Worm (Caenorhabditis elegans): Measurements from ENCODE around the gene henn-1.

The henn-1 gene

DNA sequence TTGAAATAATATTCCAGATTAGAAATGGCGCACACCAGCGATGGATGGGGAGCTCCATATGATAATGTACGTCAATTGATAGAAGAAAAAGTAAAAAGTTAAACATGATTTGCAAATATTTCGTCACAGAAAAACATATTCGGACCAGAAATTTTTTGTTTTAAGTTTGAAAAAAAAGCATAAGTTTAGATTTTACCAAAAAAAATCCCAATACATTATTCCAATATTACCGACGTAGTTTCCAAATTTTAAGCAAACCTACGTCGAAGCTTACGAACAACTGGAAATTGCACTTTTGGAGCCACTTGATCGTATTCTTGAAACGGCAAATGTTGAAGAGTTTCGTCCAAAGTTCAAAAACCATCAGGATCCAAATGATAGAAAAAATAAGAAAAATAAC, at the start of gene henn-1:
henn-1 (plus strand) TSS at position 18 of the 400 bp plus-strand sequence.
- TF ChIP-seq dao-5 (tag; optimal IDR thresholded peaks at IDR 0.05) = no peak
- TF ChIP-seq W03F9.2 (tag; optimal IDR thresholded peaks at IDR 0.05) = no peak
- no peak for TF ChIP-seq him-1 (tag; optimal IDR thresholded peaks at IDR 0.05)

DNA sequence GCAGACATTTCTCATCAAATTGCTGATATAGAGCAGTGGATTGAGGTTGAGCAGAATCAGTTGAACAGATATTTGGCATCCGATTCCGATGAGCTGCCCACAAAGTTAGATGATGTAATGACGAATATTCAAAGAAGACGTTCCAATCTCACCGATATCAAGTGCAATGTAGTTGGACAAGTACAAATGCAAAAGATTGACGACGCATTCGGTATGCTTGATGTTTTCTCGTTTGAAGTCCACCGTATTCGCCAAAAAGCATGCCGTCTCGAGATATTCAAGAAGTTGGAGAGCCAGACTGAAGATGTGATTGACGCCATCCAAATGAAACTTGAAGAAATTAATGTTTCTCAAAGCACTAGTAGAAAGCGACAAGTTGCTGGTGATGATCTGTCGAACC, 47.3 kb upstream of the henn-1 start:
- TF ChIP-seq him-1 (tag; optimal IDR thresholded peaks at IDR 0.05) (no peak), dao-5 (tag; optimal IDR thresholded peaks at IDR 0.05) (no peak), W03F9.2 (tag; optimal IDR thresholded peaks at IDR 0.05) (no peak)

DNA sequence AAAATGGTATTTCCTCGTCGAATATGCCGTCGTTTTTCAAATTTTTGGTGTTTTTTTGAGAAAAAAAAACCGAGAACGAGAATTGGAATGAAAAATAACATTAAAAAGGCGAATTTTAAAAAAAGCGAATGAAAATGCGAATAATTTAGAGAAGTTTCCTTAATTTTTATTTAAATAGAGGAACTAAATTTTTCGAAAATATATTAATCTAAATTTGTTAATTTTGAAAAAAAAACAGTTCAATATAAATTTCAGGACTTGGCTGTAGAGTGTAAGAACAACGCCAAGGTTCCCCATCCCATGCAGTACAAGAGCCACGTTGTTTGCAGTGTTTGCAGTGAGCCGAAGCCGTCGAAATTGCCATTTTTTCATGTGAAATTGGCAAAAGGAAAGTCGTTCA, 41.9 kb upstream of the henn-1 start, which contains the start of gene C50C3.19:
C50C3.19 (plus strand) TSS at position 301 of the 400 bp plus-strand sequence.
- TF ChIP-seq dao-5 (tag; optimal IDR thresholded peaks at IDR 0.05) (no peak), W03F9.2 (tag; optimal IDR thresholded peaks at IDR 0.05) (no peak), him-1 (tag; optimal IDR thresholded peaks at IDR 0.05) (no peak)

DNA sequence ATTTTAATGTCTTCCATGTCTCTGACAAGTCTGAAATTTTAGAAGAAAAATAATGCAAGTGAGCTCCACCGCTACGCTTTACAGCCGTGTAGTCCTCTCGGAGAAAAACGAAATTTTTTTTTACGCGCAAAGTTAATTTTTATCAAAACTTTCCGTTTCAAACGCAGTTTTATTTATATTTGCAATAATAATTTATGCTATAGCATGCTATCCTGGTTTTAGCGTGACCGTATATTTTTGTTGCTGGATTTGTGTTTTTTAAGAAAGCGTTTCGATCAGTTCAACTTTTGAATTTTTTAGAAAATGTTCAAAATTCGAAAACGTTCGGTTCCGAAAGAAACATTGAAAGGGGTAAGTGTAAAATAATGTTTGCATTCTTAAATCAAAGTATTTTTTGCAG, 40.8 kb upstream of the henn-1 start, which contains the start of gene C50C3.1:
C50C3.1 (plus strand) TSS at position 301 of the 400 bp plus-strand sequence.
- TF ChIP-seq dao-5 (tag; optimal IDR thresholded peaks at IDR 0.05) = no peak
- no peak for TF ChIP-seq W03F9.2 (tag; optimal IDR thresholded peaks at IDR 0.05)
- no peak for TF ChIP-seq him-1 (tag; optimal IDR thresholded peaks at IDR 0.05)

ce11 chrIII:8199060-8199459, 33.4 kb upstream of the henn-1 start:
- TF ChIP-seq dao-5 (tag; optimal IDR thresholded peaks at IDR 0.05) (no peak), him-1 (tag; optimal IDR thresholded peaks at IDR 0.05) (no peak), W03F9.2 (tag; optimal IDR thresholded peaks at IDR 0.05) (no peak)

DNA sequence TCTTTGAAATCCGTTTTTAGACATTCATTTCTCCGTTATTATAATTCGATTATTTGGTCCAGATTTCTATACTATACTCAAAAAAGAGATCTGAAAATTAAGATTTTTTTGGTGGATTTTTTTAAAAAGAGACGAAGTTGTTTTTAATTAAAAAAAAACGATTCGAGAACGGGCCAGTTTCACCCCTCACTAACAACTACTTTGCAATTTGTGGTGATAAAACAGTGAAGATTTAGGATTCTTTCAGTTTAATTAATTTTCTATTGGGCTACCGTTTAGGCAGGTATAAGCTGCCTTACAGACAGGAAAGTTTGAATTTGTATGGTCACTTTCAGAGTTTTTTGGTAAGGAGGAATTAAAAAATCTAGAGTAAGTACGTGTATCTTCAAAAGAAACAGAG, 31.3 kb upstream of the henn-1 start, which contains the start of gene unc-36:
unc-36 (minus strand) TSS at position 101 of the 400 bp plus-strand sequence.
- no peak for TF ChIP-seq dao-5 (tag; optimal IDR thresholded peaks at IDR 0.05)
- TF ChIP-seq W03F9.2 (tag; optimal IDR thresholded peaks at IDR 0.05) = no peak
- TF ChIP-seq him-1 (tag; optimal IDR thresholded peaks at IDR 0.05) = no peak

ce11 chrIII:8201760-8202159, 30.7 kb upstream of the henn-1 start:
- peak; percentile 25 for TF ChIP-seq W03F9.2 (tag; optimal IDR thresholded peaks at IDR 0.05)
- TF ChIP-seq him-1 (tag; optimal IDR thresholded peaks at IDR 0.05) = peak; percentile 42
- no peak for TF ChIP-seq dao-5 (tag; optimal IDR thresholded peaks at IDR 0.05)

DNA sequence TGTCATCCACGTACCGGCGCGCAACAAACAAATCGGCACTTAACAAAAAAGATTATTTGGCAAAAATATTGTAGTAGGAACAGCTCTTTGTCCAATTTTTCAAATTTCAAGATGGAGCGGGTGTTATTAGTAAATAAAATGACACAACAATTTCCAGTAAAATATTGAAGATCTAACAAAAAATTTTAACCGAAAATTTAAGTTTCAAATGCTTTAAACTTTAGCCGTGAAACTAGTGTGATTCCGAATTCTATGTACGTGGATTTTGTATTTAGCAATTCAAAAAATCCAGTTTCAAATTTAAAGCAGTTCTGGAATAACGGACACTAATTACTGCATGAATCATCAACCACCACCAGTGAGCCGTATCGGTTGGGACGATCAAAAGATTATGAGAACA, 29.7 kb upstream of the henn-1 start, which contains the start of gene snb-5:
snb-5 (plus strand) TSS at position 301 of the 400 bp plus-strand sequence.
- TF ChIP-seq him-1 (tag; optimal IDR thresholded peaks at IDR 0.05) = no peak
- no peak for TF ChIP-seq W03F9.2 (tag; optimal IDR thresholded peaks at IDR 0.05)
- TF ChIP-seq dao-5 (tag; optimal IDR thresholded peaks at IDR 0.05) = no peak

ce11 chrIII:8209775-8210174, 22.7 kb upstream of the henn-1 start, which contains the start of gene C30A5.10:
C30A5.10 (minus strand) TSS chrIII:8209875.
- TF ChIP-seq W03F9.2 (tag; optimal IDR thresholded peaks at IDR 0.05) = no peak
- TF ChIP-seq dao-5 (tag; optimal IDR thresholded peaks at IDR 0.05) = no peak
- no peak for TF ChIP-seq him-1 (tag; optimal IDR thresholded peaks at IDR 0.05)

DNA sequence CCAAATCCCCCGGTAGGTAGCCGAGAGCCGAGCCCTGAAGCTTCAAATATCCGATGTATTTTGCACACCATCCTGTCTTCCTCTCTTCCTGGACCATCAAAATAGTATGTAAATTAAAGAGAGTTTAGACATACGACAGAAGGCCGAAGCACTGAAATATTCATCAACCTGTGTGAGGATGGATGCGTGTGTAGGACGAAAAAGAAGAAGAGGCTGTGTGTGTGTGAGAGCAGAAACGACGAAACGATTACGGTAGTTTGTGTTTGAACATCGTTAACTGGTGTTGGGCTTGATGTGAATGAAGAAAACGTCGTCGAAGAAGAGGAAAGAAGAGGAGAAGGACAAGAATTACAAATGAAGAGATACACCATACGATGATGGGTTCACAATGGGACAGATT, 20.9 kb upstream of the henn-1 start:
- TF ChIP-seq dao-5 (tag; optimal IDR thresholded peaks at IDR 0.05) = no peak
- no peak for TF ChIP-seq him-1 (tag; optimal IDR thresholded peaks at IDR 0.05)
- no peak for TF ChIP-seq W03F9.2 (tag; optimal IDR thresholded peaks at IDR 0.05)

DNA sequence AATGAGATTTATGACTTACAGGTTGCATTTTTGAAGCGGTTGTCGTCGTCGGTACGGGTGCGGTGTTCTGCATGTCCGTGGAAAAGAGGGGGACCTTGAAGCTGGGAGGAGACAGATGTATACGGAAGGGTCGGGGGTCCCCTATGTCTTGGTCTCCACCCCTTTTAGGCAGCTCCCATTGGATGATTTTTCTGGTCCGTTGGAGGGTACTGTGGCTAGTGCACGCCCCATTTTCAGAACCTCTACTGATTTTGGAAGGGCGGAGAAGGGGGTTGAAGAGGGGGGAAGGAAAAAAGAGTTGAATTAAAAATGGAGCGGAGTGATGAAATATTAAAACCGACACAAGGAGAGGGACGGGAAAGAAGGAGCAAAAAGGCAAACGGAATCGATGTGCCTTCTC, 16.2 kb upstream of the henn-1 start, which contains the start of gene unc-86:
unc-86 (minus strand) TSS at position 113 of the 400 bp plus-strand sequence.
- TF ChIP-seq him-1 (tag; optimal IDR thresholded peaks at IDR 0.05) = no peak

DNA sequence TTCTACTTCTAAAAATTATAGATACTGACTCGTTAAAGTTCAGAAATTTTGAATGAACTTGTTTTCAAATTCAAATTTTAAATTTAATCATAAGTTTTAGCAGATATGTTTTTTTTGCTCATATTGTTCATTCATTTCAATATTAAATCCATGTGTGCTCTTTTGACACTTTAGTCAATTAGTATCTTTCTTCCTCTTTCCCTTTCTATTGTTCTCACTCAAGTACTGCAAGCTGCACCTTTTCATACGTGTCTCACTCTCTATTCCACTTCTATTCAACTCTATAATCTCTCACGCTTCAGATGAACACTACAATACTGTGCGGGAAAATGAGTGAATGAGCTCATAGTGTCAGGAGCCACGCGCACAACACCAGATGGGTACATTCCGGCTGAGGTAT, 14.5 kb upstream of the henn-1 start, which contains the start of gene C30A5.16:
C30A5.16 (plus strand) TSS at position 301 of the 400 bp plus-strand sequence.
- TF ChIP-seq dao-5 (tag; optimal IDR thresholded peaks at IDR 0.05) = no peak
- no peak for TF ChIP-seq W03F9.2 (tag; optimal IDR thresholded peaks at IDR 0.05)
- TF ChIP-seq him-1 (tag; optimal IDR thresholded peaks at IDR 0.05) = no peak

ce11 chrIII:8220081-8220480, 12.4 kb upstream of the henn-1 start:
- TF ChIP-seq W03F9.2 (tag; optimal IDR thresholded peaks at IDR 0.05) = no peak
- no peak for TF ChIP-seq him-1 (tag; optimal IDR thresholded peaks at IDR 0.05)
- TF ChIP-seq dao-5 (tag; optimal IDR thresholded peaks at IDR 0.05) = no peak

- TF ChIP-seq dao-5 (tag; optimal IDR thresholded peaks at IDR 0.05) (no peak), him-1 (tag; optimal IDR thresholded peaks at IDR 0.05) (no peak), W03F9.2 (tag; optimal IDR thresholded peaks at IDR 0.05) (no peak)
Observed at ce11 chrIII:8224769-8225168, 7.7 kb upstream of the henn-1 start, which contains the start of gene mob-4. mob-4 (plus strand) TSS chrIII:8225097.

DNA sequence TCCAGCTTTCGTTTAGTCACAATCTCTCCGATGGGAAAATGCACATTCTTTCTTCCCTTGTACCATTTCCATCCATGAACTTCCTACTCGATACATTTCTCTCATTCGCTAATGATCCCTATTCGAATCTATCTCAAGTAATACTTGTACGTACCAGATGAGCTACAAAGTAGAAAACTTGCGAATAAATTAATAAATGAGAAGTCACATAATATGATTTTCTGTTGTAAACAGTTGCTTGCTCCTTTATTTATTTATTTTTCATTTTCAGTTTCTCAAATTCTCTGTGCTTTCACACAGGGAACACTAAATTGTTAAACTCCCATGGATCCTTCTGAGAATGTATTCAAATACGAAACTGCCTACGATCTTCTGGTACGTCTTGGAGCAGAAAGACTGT, 6.3 kb upstream of the henn-1 start, which contains the start of gene rfs-1:
rfs-1 (plus strand) TSS at position 301 of the 400 bp plus-strand sequence.
- no peak for TF ChIP-seq W03F9.2 (tag; optimal IDR thresholded peaks at IDR 0.05)
